Worm (Caenorhabditis elegans) whole organism, L2 larva: Measurements from ENCODE around the gene C31H2.14.
A peak's percentile ranks its signal among the peaks of the same experiment; 100 is the strongest.

ENCODE experiments used
- C34F6.9 ChIP-seq: fragments of 150-350 bp; optimal IDR thresholded peaks from 2 replicates; lab custom pipeline; 2014; ENCODE audit warnings: missing biosample characterization, missing genetic modification characterization
- F13H6.1 ChIP-seq: sonication (generic microtip); optimal IDR thresholded peaks from 2 replicates; lab custom pipeline; 2016; ENCODE audit warnings: missing genetic modification characterization, missing compliant biosample characterization
- Y55F3AM.14 ChIP-seq: fragments of 200-800 bp; sonication (Bioruptor generic); optimal IDR thresholded peaks from 2 replicates; lab custom pipeline; 2018; ENCODE audit warnings: mild to moderate bottlenecking, missing genetic modification characterization, missing compliant biosample characterization
- ZK546.5 ChIP-seq: sonication (generic microtip); optimal IDR thresholded peaks from 2 replicates; lab custom pipeline; 2017; ENCODE audit warnings: missing biosample characterization, missing genetic modification characterization
- alr-1 ChIP-seq: fragments of 150-350 bp; optimal IDR thresholded peaks from 2 replicates; lab custom pipeline; 2014; ENCODE audit warnings: missing biosample characterization, missing genetic modification characterization
- ama-1 ChIP-seq: fragments of 150-350 bp; optimal IDR thresholded peaks from 2 replicates; lab custom pipeline; 2018; ENCODE audit warnings: inconsistent platforms
- blmp-1 ChIP-seq: sonication (generic microtip); optimal IDR thresholded peaks from 2 replicates; lab custom pipeline; 2017; ENCODE audit warnings: missing genetic modification characterization, mild to moderate bottlenecking, missing compliant biosample characterization, antibody characterized with exemption, moderate library complexity; ENCODE audit not compliant: insufficient read depth
- ceh-82 ChIP-seq: fragments of 150-350 bp; optimal IDR thresholded peaks from 2 replicates; lab custom pipeline; 2014; ENCODE audit warnings: missing biosample characterization, missing genetic modification characterization
- crh-2 ChIP-seq: sonication (generic microtip); optimal IDR thresholded peaks from 2 replicates; lab custom pipeline; 2017; ENCODE audit warnings: missing biosample characterization, missing genetic modification characterization
- dmd-4 ChIP-seq: sonication (generic microtip); optimal IDR thresholded peaks from 2 replicates; lab custom pipeline; 2017; ENCODE audit warnings: missing biosample characterization, missing genetic modification characterization
- elt-3 ChIP-seq: sonication (generic microtip); optimal IDR thresholded peaks from 2 replicates; lab custom pipeline; 2017; ENCODE audit warnings: missing biosample characterization, missing genetic modification characterization
- gmeb-1 ChIP-seq: fragments of 150-350 bp; optimal IDR thresholded peaks from 2 replicates; lab custom pipeline; 2014; ENCODE audit warnings: missing biosample characterization, missing genetic modification characterization
- lin-13 ChIP-seq: fragments of 150-350 bp; optimal IDR thresholded peaks from 2 replicates; lab custom pipeline; 2014; ENCODE audit warnings: missing biosample characterization, missing genetic modification reagents, missing genetic modification characterization
- lsy-2 ChIP-seq, 2 experiments: fragments of 150-350 bp in 1 of 2; sonication (generic microtip) in 1 of 2; optimal IDR thresholded peaks; 2 replicates each; lab custom pipeline; 2014 to 2017; ENCODE audit warnings: missing biosample characterization in 2 of 2, missing genetic modification characterization in 2 of 2
- mab-5 ChIP-seq: fragments of 150-350 bp; optimal IDR thresholded peaks from 2 replicates; lab custom pipeline; 2014; ENCODE audit warnings: missing biosample characterization, missing genetic modification characterization
- mbf-1 ChIP-seq: sonication (generic microtip); optimal IDR thresholded peaks from 2 replicates; lab custom pipeline; 2017; ENCODE audit warnings: missing biosample characterization, missing genetic modification characterization
- nhr-10 ChIP-seq: sonication (generic microtip); optimal IDR thresholded peaks from 2 replicates; lab custom pipeline; 2017; ENCODE audit warnings: missing biosample characterization, missing genetic modification characterization
- nhr-11 ChIP-seq: fragments of 150-350 bp; optimal IDR thresholded peaks from 2 replicates; lab custom pipeline; 2014; ENCODE audit warnings: missing biosample characterization, missing genetic modification characterization
- nhr-129 ChIP-seq: fragments of 150-350 bp; optimal IDR thresholded peaks from 2 replicates; lab custom pipeline; 2014; ENCODE audit warnings: missing biosample characterization, missing genetic modification characterization
- nhr-21 ChIP-seq: fragments of 150-350 bp; optimal IDR thresholded peaks from 2 replicates; lab custom pipeline; 2014; ENCODE audit warnings: missing biosample characterization, missing genetic modification characterization
- nhr-23 ChIP-seq: fragments of 150-350 bp; optimal IDR thresholded peaks from 2 replicates; lab custom pipeline; 2014; ENCODE audit warnings: missing biosample characterization, missing genetic modification reagents, missing genetic modification characterization
- nhr-6 ChIP-seq: fragments of 150-350 bp; optimal IDR thresholded peaks from 2 replicates; lab custom pipeline; 2014; ENCODE audit warnings: missing biosample characterization, missing genetic modification characterization
- nhr-77 ChIP-seq: fragments of 150-350 bp; optimal IDR thresholded peaks from 2 replicates; lab custom pipeline; 2014; ENCODE audit warnings: missing biosample characterization, missing genetic modification characterization
- peb-1 ChIP-seq: fragments of 150-350 bp; optimal IDR thresholded peaks from 2 replicates; lab custom pipeline; 2014; ENCODE audit warnings: missing biosample characterization, missing genetic modification characterization
- skn-1 ChIP-seq: sonication (generic microtip); optimal IDR thresholded peaks from 2 replicates; lab custom pipeline; 2017; ENCODE audit warnings: missing biosample characterization, missing genetic modification characterization
- sma-9 ChIP-seq, 2 experiments: fragments of 150-350 bp in 1 of 2; sonication (generic microtip) in 1 of 2; optimal IDR thresholded peaks; 2 replicates each; lab custom pipeline; 2014 to 2016; ENCODE audit warnings: missing genetic modification characterization in 2 of 2, mild to moderate bottlenecking in 1 of 2, missing biosample characterization in 1 of 2, missing compliant biosample characterization in 1 of 2, missing genetic modification reagents in 1 of 2, moderate library complexity in 1 of 2
- unc-55 ChIP-seq: fragments of 150-350 bp; sonication (generic microtip); optimal IDR thresholded peaks from 3 replicates; lab custom pipeline; 2014; ENCODE audit warnings: missing biosample characterization, missing genetic modification reagents, missing genetic modification characterization
- zag-1 ChIP-seq: fragments of 150-350 bp; optimal IDR thresholded peaks from 2 replicates; lab custom pipeline; 2014; ENCODE audit warnings: missing biosample characterization, missing genetic modification characterization
- ztf-1 ChIP-seq: fragments of 200-800 bp; sonication (Bioruptor generic); conservative IDR thresholded peaks from 2 replicates; pipeline ENCODE4 v1.3.6; 2022; ENCODE audit warnings: missing genetic modification characterization, missing compliant biosample characterization

C31H2.14 gene

DNA sequence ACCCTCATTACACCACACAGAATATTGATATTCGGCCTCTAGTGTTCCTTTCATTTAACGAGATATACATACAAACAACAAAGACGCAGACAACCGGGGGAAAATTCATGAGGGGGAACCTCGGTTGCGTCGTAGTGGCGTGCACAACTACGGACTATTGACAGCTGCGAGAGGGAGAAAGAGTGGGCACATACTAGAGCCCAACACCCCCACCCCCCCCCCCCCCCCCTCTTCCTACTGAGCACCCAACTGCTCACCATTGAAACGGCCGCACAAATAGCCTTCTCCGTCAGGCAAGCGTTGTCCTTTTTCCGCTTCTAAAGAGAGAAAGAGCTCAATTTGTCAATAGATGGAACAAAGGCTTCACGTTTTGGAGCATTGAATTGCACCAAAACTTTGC, 7.8 kb upstream of the C31H2.14 start:
- TF ChIP-seq gmeb-1 (tag; lab: Kevin White, UChicago) (no peak), unc-55 (GFP tag; lab: Kevin White, UChicago) (peak; percentile 21), crh-2 (tag; lab: Kevin White, UChicago) (no peak), sma-9 (GFP tag; optimal IDR thresholded peaks at IDR 0.05; lab: Kevin White, UChicago) (peak; percentile 41), sma-9 (tag; optimal IDR thresholded peaks at IDR 0.05; lab: Kevin White, UChicago) (no peak), lin-13 (GFP tag; lab: Kevin White, UChicago) (no peak), C34F6.9 (tag; lab: Kevin White, UChicago) (peak; percentile 31), Y55F3AM.14 (GFP tag; lab: Kevin White, UChicago) (peak; percentile 19)

DNA sequence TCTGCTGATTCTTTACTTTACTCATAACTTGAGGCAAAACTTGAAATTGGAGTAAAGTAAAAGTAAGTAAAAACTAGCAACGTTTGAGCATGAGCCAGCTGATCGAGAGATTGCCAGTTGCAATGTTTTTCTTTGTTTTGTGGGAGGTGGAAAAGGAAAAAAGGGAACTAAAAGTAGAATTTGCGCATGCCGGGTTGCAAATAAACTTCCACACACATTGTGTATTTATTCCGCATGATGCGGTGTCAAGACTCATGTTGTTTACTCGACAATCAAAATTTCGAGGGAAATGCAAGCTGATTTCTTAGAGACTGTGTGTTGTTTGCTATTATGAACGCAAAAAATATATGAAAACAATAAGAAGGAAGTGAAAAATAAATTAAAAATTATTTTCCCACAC, 5.6 kb upstream of the C31H2.14 start:
- peak; percentile 69 for TF ChIP-seq F13H6.1 (tag; lab: Kevin White, UChicago)
- TF ChIP-seq Y55F3AM.14 (GFP tag; lab: Kevin White, UChicago) = no peak

DNA sequence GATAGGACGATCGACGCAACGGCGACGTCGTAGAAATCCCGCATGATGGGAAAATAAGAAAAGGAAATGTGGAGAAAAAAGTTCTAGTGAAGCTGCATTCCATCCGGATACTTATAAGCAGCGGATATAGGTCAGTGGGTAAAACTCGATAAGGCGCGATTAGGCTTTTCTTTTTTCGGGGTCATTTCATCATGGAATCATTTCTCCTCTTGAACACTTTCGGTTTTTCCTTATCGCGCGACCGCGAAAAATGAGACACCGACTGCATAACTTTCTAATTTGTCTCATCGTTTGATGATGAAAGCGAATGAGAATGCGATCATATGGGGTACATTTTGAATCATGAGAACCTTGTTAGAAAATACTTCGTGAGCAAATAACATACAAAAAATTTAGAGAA, 2.4 kb downstream of the C31H2.14 start, which contains the start of gene dpy-8:
TSS of gene dpy-8 (minus strand) at position 88 of the 400 bp plus-strand sequence.
- TF ChIP-seq blmp-1 (tag; lab: Kevin White, UChicago) (peak; percentile 73), nhr-21 (tag; lab: Kevin White, UChicago) (peak; percentile 27), alr-1 (no peak), Y55F3AM.14 (GFP tag; lab: Kevin White, UChicago) (no peak), nhr-77 (tag; lab: Kevin White, UChicago) (no peak)

DNA sequence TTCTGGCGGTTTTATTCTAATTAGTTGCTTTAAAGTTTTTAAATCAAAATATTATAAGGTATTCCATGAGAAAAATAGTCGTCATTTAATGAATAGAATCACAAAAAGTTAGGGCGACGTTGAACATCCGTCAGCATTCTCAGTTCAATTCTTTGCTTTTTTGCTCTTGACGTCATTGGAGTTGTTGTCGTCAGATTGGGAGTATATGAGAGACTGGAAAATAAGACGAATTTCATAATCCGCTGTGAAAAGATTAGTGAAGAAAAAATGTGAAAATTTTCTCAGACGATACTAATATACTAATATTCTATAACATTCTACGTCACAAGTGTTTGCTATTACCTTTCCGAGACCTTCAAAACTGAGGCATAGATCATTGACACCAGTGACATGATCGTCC, 3.4 kb downstream of the C31H2.14 start:
- TF ChIP-seq nhr-21 (tag; lab: Kevin White, UChicago) = peak; percentile 5
- peak in 1 of 2 experiments; percentile 19 for TF ChIP-seq lsy-2 (tag; optimal IDR thresholded peaks at IDR 0.05; lab: Kevin White, UChicago)
- TF ChIP-seq nhr-6 (tag; lab: Kevin White, UChicago) = no peak
- TF ChIP-seq ceh-82 (tag; lab: Kevin White, UChicago) = no peak
- peak; percentile 42 for TF ChIP-seq unc-55 (GFP tag; lab: Kevin White, UChicago)
- no peak for TF ChIP-seq nhr-129 (tag; lab: Kevin White, UChicago)

DNA sequence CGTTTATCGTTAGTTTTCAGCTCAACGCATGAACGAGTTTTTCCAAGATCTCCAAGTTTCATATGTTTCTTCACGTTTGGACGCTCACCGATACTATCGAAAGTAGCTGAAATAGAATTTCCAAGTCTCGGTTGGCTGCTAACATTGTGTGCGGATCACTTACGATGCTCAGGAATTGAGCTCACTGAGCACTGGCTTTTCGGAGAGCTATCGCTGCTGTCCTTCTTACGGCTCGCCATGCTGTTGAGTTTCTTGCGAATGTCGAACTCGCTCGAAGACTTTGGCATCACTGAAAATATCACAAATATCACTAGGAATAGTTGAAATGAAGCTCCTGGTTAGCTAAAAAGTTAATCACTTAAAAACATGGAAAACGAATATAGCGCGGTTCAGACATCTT, 3.8 kb downstream of the C31H2.14 start:
- no peak for TF ChIP-seq crh-2 (tag; lab: Kevin White, UChicago)
- TF ChIP-seq ztf-1 (GFP tag; lab: Robert Waterston, UW) = no peak
- no peak for TF ChIP-seq nhr-21 (tag; lab: Kevin White, UChicago)
- no peak for TF ChIP-seq unc-55 (GFP tag; lab: Kevin White, UChicago)
- TF ChIP-seq nhr-11 (tag; lab: Kevin White, UChicago) = no peak
- no peak for TF ChIP-seq skn-1 (tag; lab: Kevin White, UChicago)
- no peak for TF ChIP-seq ZK546.5 (tag; lab: Kevin White, UChicago)
- no peak for TF ChIP-seq zag-1
- no peak for TF ChIP-seq mab-5 (tag; lab: Kevin White, UChicago)
- TF ChIP-seq nhr-77 (tag; lab: Kevin White, UChicago) = no peak
- no peak for TF ChIP-seq alr-1
- no peak for TF ChIP-seq elt-3 (tag; lab: Kevin White, UChicago)
- no peak for TF ChIP-seq ceh-82 (tag; lab: Kevin White, UChicago)
- TF ChIP-seq lin-13 (GFP tag; lab: Kevin White, UChicago) = no peak
- no peak for TF ChIP-seq nhr-10 (tag; lab: Kevin White, UChicago)
- no peak for TF ChIP-seq nhr-23 (tag; lab: Kevin White, UChicago)

DNA sequence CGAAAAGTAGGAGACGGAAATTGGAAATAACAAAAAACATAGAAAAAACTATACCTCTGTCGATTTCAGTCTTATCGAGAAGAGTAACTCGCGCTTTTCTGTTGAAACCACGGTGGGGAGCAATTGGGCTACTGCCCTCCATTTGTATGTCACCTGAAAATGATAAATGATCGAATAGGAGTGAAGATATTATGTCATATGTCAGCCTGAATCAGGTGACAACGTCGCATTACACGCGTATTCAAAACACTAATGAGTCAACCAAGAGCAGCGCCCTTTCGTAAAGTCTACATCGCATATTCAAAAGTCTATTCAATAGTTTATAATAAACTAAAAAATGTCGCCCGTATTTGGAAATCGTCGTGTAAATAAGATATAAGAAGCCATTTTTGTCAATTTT, 4.9 kb downstream of the C31H2.14 start:
- TF ChIP-seq dmd-4 (no peak), ama-1 (lab: Kevin White, UChicago) (no peak), mbf-1 (tag; lab: Kevin White, UChicago) (no peak)

DNA sequence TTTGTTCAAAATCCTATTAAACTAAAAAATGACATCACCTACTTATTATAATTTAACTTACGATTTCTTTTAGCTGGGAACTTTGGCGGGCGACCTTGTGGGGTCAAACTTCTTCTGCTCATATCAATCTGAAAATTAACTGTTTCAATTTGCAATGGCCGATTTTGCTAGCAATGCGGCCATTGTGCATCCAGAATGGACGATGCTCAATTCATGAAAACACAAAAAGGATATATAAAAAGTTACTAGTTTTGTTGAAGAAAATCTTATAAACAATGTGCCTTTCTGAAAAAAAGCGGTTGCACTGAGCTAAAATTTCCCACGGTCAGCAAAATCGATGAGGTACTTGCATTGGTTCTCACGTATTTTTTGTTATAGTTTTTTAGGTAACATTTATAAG, 6.3 kb downstream of the C31H2.14 start, which contains the start of gene C31H2.3:
TSS of gene C31H2.3 (minus strand) at position 101 of the 400 bp plus-strand sequence.
- TF ChIP-seq nhr-10 (tag; lab: Kevin White, UChicago) (no peak), peb-1 (no peak), nhr-129 (tag; lab: Kevin White, UChicago) (no peak), ztf-1 (GFP tag; lab: Robert Waterston, UW) (no peak)
